Fruit fly (Drosophila melanogaster) whole organism, embryonic: ENCODE results near the gene Pdxk.
A peak's percentile ranks its signal among the peaks of the same experiment; 100 is the strongest.

Experiments
- Antp ChIP-seq: fragments of 200-800 bp; sonication (Bioruptor generic); optimal IDR thresholded peaks from 3 replicates; lab custom pipeline; 2016; ENCODE audit warnings: missing biosample characterization, missing genetic modification characterization
- Bteb2 ChIP-seq: fragments of 200-800 bp; sonication (Bioruptor generic); optimal IDR thresholded peaks from 2 replicates; lab custom pipeline; 2016; ENCODE audit warnings: missing biosample characterization, missing genetic modification characterization
- CG11247 ChIP-seq: fragments of 200-800 bp; sonication (Bioruptor generic); IDR thresholded peaks from 2 replicates; pipeline ENCODE4 v1.3.6; 2022; ENCODE audit warnings: missing biosample characterization, missing genetic modification characterization
- CG11398 ChIP-seq: fragments of 200-800 bp; sonication (Bioruptor generic); optimal IDR thresholded peaks from 2 replicates; lab custom pipeline; 2016; ENCODE audit warnings: missing biosample characterization, missing genetic modification characterization
- CG12219 ChIP-seq: fragments of 200-800 bp; sonication (Bioruptor generic); optimal IDR thresholded peaks from 3 replicates; lab custom pipeline; 2018; ENCODE audit warnings: missing biosample characterization, mild to moderate bottlenecking, missing genetic modification characterization
- CG13287 ChIP-seq: fragments of 200-800 bp; sonication (Bioruptor generic); IDR thresholded peaks from 2 replicates; pipeline ENCODE4 v1.3.6; 2022; ENCODE audit warnings: missing biosample characterization, missing genetic modification characterization; ENCODE audit not compliant: partially characterized antibody
- CG13296 ChIP-seq: fragments of 200-800 bp; sonication (Bioruptor generic); optimal IDR thresholded peaks from 3 replicates; lab custom pipeline; 2018; ENCODE audit warnings: missing biosample characterization, mild to moderate bottlenecking, missing genetic modification characterization
- CG13894 ChIP-seq: fragments of 200-800 bp; sonication (Bioruptor generic); optimal IDR thresholded peaks from 3 replicates; lab custom pipeline; 2018; ENCODE audit warnings: missing biosample characterization, mild to moderate bottlenecking, missing genetic modification characterization, moderate library complexity
- CG17359 ChIP-seq: fragments of 200-800 bp; sonication (Bioruptor generic); optimal IDR thresholded peaks from 3 replicates; lab custom pipeline; 2018; ENCODE audit warnings: missing biosample characterization, mild to moderate bottlenecking, missing genetic modification characterization, moderate library complexity
- CG2116 ChIP-seq: fragments of 200-800 bp; sonication (Bioruptor generic); optimal IDR thresholded peaks from 3 replicates; lab custom pipeline; 2018; ENCODE audit warnings: missing biosample characterization, mild to moderate bottlenecking, missing genetic modification characterization
- CG3065 ChIP-seq: fragments of 200-800 bp; sonication (Bioruptor generic); optimal IDR thresholded peaks from 2 replicates; lab custom pipeline; 2016; ENCODE audit warnings: missing biosample characterization, missing genetic modification characterization
- CG3407 ChIP-seq: fragments of 200-800 bp; sonication (Bioruptor generic); optimal IDR thresholded peaks from 2 replicates; lab custom pipeline; 2018; ENCODE audit warnings: missing biosample characterization, mild to moderate bottlenecking, missing genetic modification characterization
- CG34422 ChIP-seq: fragments of 200-800 bp; sonication (Bioruptor generic); IDR thresholded peaks from 3 replicates; pipeline ENCODE4 v1.3.6; 2022; ENCODE audit warnings: missing biosample characterization, missing genetic modification characterization
- CG42726 ChIP-seq: fragments of 200-800 bp; sonication (Bioruptor generic); IDR thresholded peaks from 2 replicates; pipeline ENCODE4 v1.3.6; 2022; ENCODE audit warnings: missing biosample characterization, missing genetic modification characterization; ENCODE audit not compliant: partially characterized antibody
- CG4820 ChIP-seq: fragments of 200-800 bp; sonication (Bioruptor generic); optimal IDR thresholded peaks from 3 replicates; lab custom pipeline; 2016; ENCODE audit warnings: missing biosample characterization, missing genetic modification characterization
- CG6254 ChIP-seq: fragments of 200-800 bp; sonication (Bioruptor generic); optimal IDR thresholded peaks from 3 replicates; lab custom pipeline; 2017; ENCODE audit warnings: mild to moderate bottlenecking, missing biosample characterization, missing genetic modification reagents, missing genetic modification characterization
- CG6272 ChIP-seq: fragments of 200-800 bp; sonication (Bioruptor generic); IDR thresholded peaks from 2 replicates; pipeline ENCODE4 v1.3.6; 2022; ENCODE audit warnings: missing biosample characterization, missing genetic modification characterization
- CG7372 ChIP-seq: fragments of 200-800 bp; sonication (Bioruptor generic); IDR thresholded peaks from 2 replicates; pipeline ENCODE4 v1.3.6; 2022; ENCODE audit warnings: missing biosample characterization, missing genetic modification characterization
- CG8089 ChIP-seq: fragments of 200-800 bp; sonication (Bioruptor generic); optimal IDR thresholded peaks from 3 replicates; lab custom pipeline; 2016; ENCODE audit warnings: missing biosample characterization, missing genetic modification characterization
- Dip2 ChIP-seq: fragments of 200-800 bp; sonication (Bioruptor generic); IDR thresholded peaks from 2 replicates; pipeline ENCODE4 v1.3.6; 2022; ENCODE audit warnings: missing biosample characterization, missing genetic modification characterization
- Drgx ChIP-seq: fragments of 200-800 bp; sonication (Bioruptor generic); IDR thresholded peaks from 2 replicates; pipeline ENCODE4 v1.3.6; 2022; ENCODE audit warnings: missing biosample characterization, missing genetic modification characterization
- HLH4C ChIP-seq: fragments of 200-800 bp; sonication (Bioruptor generic); IDR thresholded peaks from 3 replicates; pipeline ENCODE4 v1.3.6; 2022; ENCODE audit warnings: missing biosample characterization, missing genetic modification characterization; ENCODE audit not compliant: partially characterized antibody
- Lim3 ChIP-seq: fragments of 200-800 bp; sonication (Bioruptor generic); IDR thresholded peaks from 2 replicates; pipeline ENCODE4 v1.3.6; 2022; ENCODE audit warnings: missing biosample characterization, missing genetic modification characterization
- MBD-R2 ChIP-seq: fragments of 200-800 bp; sonication (Bioruptor generic); IDR thresholded peaks from 2 replicates; pipeline ENCODE4 v1.3.6; 2022; ENCODE audit warnings: missing biosample characterization, missing genetic modification characterization
- Ptx1 ChIP-seq: fragments of 200-800 bp; sonication (Bioruptor generic); IDR thresholded peaks from 2 replicates; pipeline ENCODE4 v1.3.6; 2022; ENCODE audit warnings: missing biosample characterization, missing genetic modification characterization
- Xrp1 ChIP-seq: fragments of 200-800 bp; sonication (Bioruptor generic); IDR thresholded peaks from 2 replicates; pipeline ENCODE4 v1.3.6; 2022; ENCODE audit warnings: missing biosample characterization, missing genetic modification characterization
- YL-1 ChIP-seq: fragments of 200-800 bp; sonication (Bioruptor generic); optimal IDR thresholded peaks from 3 replicates; lab custom pipeline; 2017; ENCODE audit warnings: missing biosample characterization, mild to moderate bottlenecking, missing genetic modification characterization
- bab2 ChIP-seq: fragments of 200-800 bp; sonication (Bioruptor generic); optimal IDR thresholded peaks from 2 replicates; lab custom pipeline; 2016; ENCODE audit warnings: missing biosample characterization, missing genetic modification characterization
- chm ChIP-seq: fragments of 200-800 bp; sonication (Bioruptor generic); IDR thresholded peaks from 2 replicates; pipeline ENCODE4 v1.3.6; 2022; ENCODE audit warnings: missing biosample characterization, missing genetic modification characterization
- crol ChIP-seq: fragments of 200-800 bp; sonication (Bioruptor generic); IDR thresholded peaks from 2 replicates; pipeline ENCODE4 v1.3.6; 2022; ENCODE audit warnings: missing biosample characterization, missing genetic modification characterization
- dmrt11E ChIP-seq: fragments of 200-800 bp; sonication (Bioruptor generic); optimal IDR thresholded peaks from 3 replicates; lab custom pipeline; 2018; ENCODE audit warnings: missing biosample characterization, mild to moderate bottlenecking, missing genetic modification characterization, moderate library complexity
- ftz-f1 ChIP-seq: fragments of 200-800 bp; sonication (Bioruptor generic); optimal IDR thresholded peaks from 2 replicates; lab custom pipeline; 2016; ENCODE audit warnings: missing biosample characterization, missing genetic modification characterization
- gce ChIP-seq: fragments of 200-800 bp; sonication (Bioruptor generic); IDR thresholded peaks from 3 replicates; pipeline ENCODE4 v1.3.6; 2022; ENCODE audit warnings: missing biosample characterization, missing genetic modification characterization
- gcm ChIP-seq: fragments of 200-800 bp; sonication (Bioruptor generic); optimal IDR thresholded peaks from 2 replicates; lab custom pipeline; 2019; ENCODE audit warnings: missing biosample characterization, mild to moderate bottlenecking, missing genetic modification characterization, moderate library complexity
- gro ChIP-seq: fragments of 200-800 bp; sonication (Bioruptor generic); optimal IDR thresholded peaks from 2 replicates; lab custom pipeline; 2016; ENCODE audit warnings: missing biosample characterization, missing genetic modification characterization
- hth ChIP-seq: fragments of >200 bp; optimal IDR thresholded peaks from 2 replicates; lab custom pipeline; 2017; ENCODE audit warnings: inconsistent platforms
- ind ChIP-seq: fragments of 200-800 bp; sonication (Bioruptor generic); optimal IDR thresholded peaks from 3 replicates; lab custom pipeline; 2016; ENCODE audit warnings: missing biosample characterization, missing genetic modification characterization
- inv ChIP-seq: fragments of 200-800 bp; sonication (Bioruptor generic); IDR thresholded peaks from 2 replicates; pipeline ENCODE4 v1.3.6; 2022; ENCODE audit warnings: missing biosample characterization, missing genetic modification characterization; ENCODE audit not compliant: partially characterized antibody
- knrl ChIP-seq: fragments of 200-800 bp; sonication (Bioruptor generic); IDR thresholded peaks from 3 replicates; pipeline ENCODE4 v1.3.6; 2022; ENCODE audit warnings: missing biosample characterization, missing genetic modification characterization; ENCODE audit not compliant: partially characterized antibody
- lab ChIP-seq: fragments of 200-800 bp; sonication (Bioruptor generic); optimal IDR thresholded peaks from 3 replicates; lab custom pipeline; 2017; ENCODE audit warnings: missing biosample characterization, missing genetic modification characterization, mild to moderate bottlenecking, moderate library complexity, missing genetic modification reagents
- lmd ChIP-seq: fragments of 200-800 bp; sonication (Bioruptor generic); IDR thresholded peaks from 2 replicates; pipeline ENCODE4 v1.3.6; 2022; ENCODE audit warnings: missing biosample characterization, missing genetic modification characterization
- lola ChIP-seq, 3 experiments: fragments of >200 bp in 2 of 3; fragments of 200-800 bp in 1 of 3; sonication (Bioruptor generic) in 1 of 3; optimal IDR thresholded peaks; 2 replicates each; lab custom pipeline; 2017 to 2019; ENCODE audit warnings: missing biosample characterization in 3 of 3, missing genetic modification characterization in 3 of 3, mild to moderate bottlenecking in 1 of 3, moderate library complexity in 1 of 3
- prd ChIP-seq, 3 experiments: fragments of >200 bp in 2 of 3; fragments of 200-800 bp in 1 of 3; sonication (Bioruptor generic) in 1 of 3; optimal IDR thresholded peaks in 2 of 3; IDR thresholded peaks in 1 of 3; 2 replicates in 2 of 3; 3 replicates in 1 of 3; pipeline versions ENCODE4 v1.3.6 to Lab custom; 2017 to 2022; ENCODE audit warnings: missing biosample characterization in 1 of 3, missing genetic modification characterization in 1 of 3
- pros ChIP-seq: fragments of 200-800 bp; sonication (Bioruptor generic); optimal IDR thresholded peaks from 3 replicates; lab custom pipeline; 2019; ENCODE audit warnings: missing biosample characterization, mild to moderate bottlenecking, missing genetic modification characterization, moderate library complexity
- pum ChIP-seq: fragments of 200-800 bp; sonication (Bioruptor generic); optimal IDR thresholded peaks from 2 replicates; lab custom pipeline; 2016; ENCODE audit warnings: missing biosample characterization, missing genetic modification characterization
- salm ChIP-seq: fragments of 200-800 bp; sonication (Bioruptor generic); optimal IDR thresholded peaks from 2 replicates; lab custom pipeline; 2018; ENCODE audit warnings: missing biosample characterization, mild to moderate bottlenecking, missing genetic modification characterization
- sr ChIP-seq: fragments of 200-800 bp; sonication (Bioruptor generic); IDR thresholded peaks from 3 replicates; pipeline ENCODE4 v1.3.6; 2022; ENCODE audit warnings: missing biosample characterization, missing genetic modification characterization
- tap ChIP-seq: fragments of 200-800 bp; optimal IDR thresholded peaks from 3 replicates; lab custom pipeline; 2019; ENCODE audit warnings: missing biosample characterization, mild to moderate bottlenecking, missing genetic modification characterization, moderate library complexity
- tgo ChIP-seq: fragments of 200-800 bp; sonication (Bioruptor generic); IDR thresholded peaks from 3 replicates; pipeline ENCODE4 v1.3.6; 2022; ENCODE audit warnings: missing biosample characterization, missing genetic modification characterization
- twi ChIP-seq: fragments of 200-800 bp; optimal IDR thresholded peaks from 2 replicates; lab custom pipeline; 2019; ENCODE audit warnings: missing biosample characterization, mild to moderate bottlenecking, missing genetic modification characterization, moderate library complexity
- zfh1 ChIP-seq: fragments of 200-800 bp; sonication (Bioruptor generic); IDR thresholded peaks from 3 replicates; pipeline ENCODE4 v1.3.6; 2022; ENCODE audit warnings: missing biosample characterization, missing genetic modification characterization

Pdxk gene

DNA sequence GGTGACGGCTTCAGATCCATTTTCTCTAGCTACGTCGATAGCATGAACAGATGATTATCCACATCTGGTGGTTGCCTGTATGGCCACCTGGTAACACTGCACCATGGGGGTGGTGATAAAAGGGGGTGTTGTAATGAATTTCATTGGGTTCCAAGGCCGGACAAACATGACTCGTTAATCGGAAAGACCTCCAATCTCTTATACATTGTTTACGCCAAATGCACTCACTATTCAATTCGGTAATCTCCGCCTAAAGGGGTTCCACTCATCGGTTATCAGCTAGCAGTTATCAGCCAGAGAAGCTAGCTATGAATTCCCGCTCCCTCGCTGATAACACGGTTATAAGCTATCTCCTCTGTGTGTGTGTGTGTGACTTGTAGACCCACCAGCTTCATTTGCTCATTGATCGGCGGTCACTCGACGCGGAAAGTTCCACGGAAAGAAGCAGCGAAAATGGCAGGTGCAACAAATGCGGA is at the start of gene Pdxk (continued):
- TF ChIP-seq YL-1 (GFP tag; lab: Kevin White, UChicago) (peak; percentile 29), CG13894 (tag; lab: Kevin White, UChicago) (peak; percentile 26), bab2 (no peak), Xrp1 (GFP tag; lab: Robert Waterston, UW) (0 out of 2 replicates have a peak, but pooled peaks have one; percentile 26), pros (GFP tag; lab: Kevin White, UChicago) (peak; percentile 42), tap (tag; lab: Kevin White, UChicago) (no peak), CG42726 (GFP tag; lab: Robert Waterston, UW) (no peak), HLH4C (GFP tag; lab: Robert Waterston, UW) (0 out of 3 replicates have a peak, but pooled peaks have one; percentile 30), hth (no peak), Ptx1 (GFP tag; lab: Robert Waterston, UW) (no peak), MBD-R2 (GFP tag; lab: Robert Waterston, UW) (no peak; the same call in 1 of the 2 replicates), knrl (no peak), Antp (GFP tag; lab: Kevin White, UChicago) (no peak), pum (no peak), CG6254 (GFP tag; lab: Kevin White, UChicago) (peak; percentile 15), Lim3 (GFP tag; lab: Robert Waterston, UW) (no peak), prd (optimal IDR thresholded peaks at IDR 0.05; lab: Kevin White, UChicago) (no peak), prd (GFP tag; IDR thresholded peaks at IDR 0.05; lab: Robert Waterston, UW) (no peak), CG8089 (GFP tag; lab: Kevin White, UChicago) (no peak), inv (GFP tag; lab: Robert Waterston, UW) (no peak), CG4820 (GFP tag; lab: Kevin White, UChicago) (no peak), Bteb2 (GFP tag; lab: Kevin White, UChicago) (no peak), zfh1 (GFP tag; lab: Robert Waterston, UW) (no peak), lab (peak; percentile 49), CG11398 (GFP tag; lab: Kevin White, UChicago) (no peak), ind (GFP tag; lab: Kevin White, UChicago) (no peak), CG34422 (GFP tag; lab: Robert Waterston, UW) (peak; percentile 25; the same call in 1 of the 3 replicates), CG3407 (GFP tag; lab: Kevin White, UChicago) (no peak), Dip2 (GFP tag; lab: Robert Waterston, UW) (no peak), dmrt11E (no peak), sr (GFP tag; lab: Robert Waterston, UW) (no peak), crol (GFP tag; lab: Robert Waterston, UW) (peak; percentile 78), Drgx (GFP tag; lab: Robert Waterston, UW) (no peak), CG13287 (GFP tag; lab: Robert Waterston, UW) (peak; percentile 48), ftz-f1 (GFP tag; lab: Kevin White, UChicago) (peak; percentile 97), gro (peak; percentile 0), gce (GFP tag; lab: Robert Waterston, UW) (peak; percentile 46; the same call in 1 of the 3 replicates), CG12219 (GFP tag; lab: Kevin White, UChicago) (no peak), tgo (no peak), CG13296 (GFP tag; lab: Kevin White, UChicago) (peak; percentile 70), chm (0 out of 2 replicates have a peak, but pooled peaks have one; percentile 11), CG7372 (GFP tag; lab: Robert Waterston, UW) (no peak), CG2116 (GFP tag; lab: Kevin White, UChicago) (peak; percentile 35), salm (tag; lab: Kevin White, UChicago) (no peak), twi (tag; lab: Kevin White, UChicago) (peak; percentile 40), lola (GFP tag; optimal IDR thresholded peaks at IDR 0.05; lab: Kevin White, UChicago) (no peak), lmd (GFP tag; lab: Robert Waterston, UW) (no peak), gcm (peak; percentile 35), CG11247 (GFP tag; lab: Robert Waterston, UW) (no peak), CG3065 (GFP tag; lab: Kevin White, UChicago) (no peak), CG6272 (GFP tag; lab: Robert Waterston, UW) (no peak), CG17359 (no peak)
